Worm (Caenorhabditis elegans): ENCODE data around the gene immt-1.
A peak's percentile ranks its signal among the peaks of the same experiment; 100 is the strongest.

The immt-1 gene

ce11 chrX:2695292-2695691 lies 8.3 kb upstream of the immt-1 start:
- no peak for TF ChIP-seq W03F9.2 (tag; optimal IDR thresholded peaks at IDR 0.05)
- no peak for TF ChIP-seq him-1 (tag; optimal IDR thresholded peaks at IDR 0.05)
- TF ChIP-seq dao-5 (tag; optimal IDR thresholded peaks at IDR 0.05): no peak

- TF ChIP-seq dao-5 (tag; optimal IDR thresholded peaks at IDR 0.05) (no peak), W03F9.2 (tag; optimal IDR thresholded peaks at IDR 0.05) (no peak), him-1 (tag; optimal IDR thresholded peaks at IDR 0.05) (no peak)
Measured at ce11 chrX:2694725-2695124, 7.7 kb upstream of the immt-1 start, which contains the start of gene T02C5.1. T02C5.1 (plus strand) TSS chrX:2694923.

- no peak for TF ChIP-seq dao-5 (tag; optimal IDR thresholded peaks at IDR 0.05)
- no peak for TF ChIP-seq W03F9.2 (tag; optimal IDR thresholded peaks at IDR 0.05)
- TF ChIP-seq him-1 (tag; optimal IDR thresholded peaks at IDR 0.05): no peak
Measured at ce11 chrX:2693026-2693425, 6.0 kb upstream of the immt-1 start.

- TF ChIP-seq dao-5 (tag; optimal IDR thresholded peaks at IDR 0.05) (no peak), W03F9.2 (tag; optimal IDR thresholded peaks at IDR 0.05) (peak; percentile 35)
Measured at ce11 chrX:2688583-2689220, 1.7 kb upstream of the immt-1 start, which contains the start of gene T14G11.1. T14G11.1 (plus strand) TSS chrX:2688990.

DNA sequence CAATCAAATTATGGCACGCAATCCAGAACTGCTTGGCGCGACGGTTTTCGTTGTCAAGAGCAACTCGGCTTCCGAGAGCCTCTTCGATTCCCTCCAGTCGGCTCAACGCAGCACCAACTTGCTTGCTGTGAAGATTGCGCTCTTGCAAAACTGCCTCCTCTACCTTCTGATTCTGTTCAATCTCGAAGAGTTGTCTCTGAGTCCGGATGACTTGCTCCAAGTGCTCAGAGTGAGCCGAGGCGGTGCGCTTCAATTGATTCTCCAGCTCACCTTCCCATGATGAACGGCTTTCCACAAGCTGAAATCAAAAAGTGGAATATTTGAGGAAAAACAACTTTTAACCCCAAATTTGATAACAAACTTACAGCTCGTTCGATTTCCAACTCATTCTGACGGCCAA lies 2.5 kb downstream of the immt-1 start:
- TF ChIP-seq dao-5 (tag; optimal IDR thresholded peaks at IDR 0.05) (no peak), W03F9.2 (tag; optimal IDR thresholded peaks at IDR 0.05) (no peak), him-1 (tag; optimal IDR thresholded peaks at IDR 0.05) (no peak)

- TF ChIP-seq W03F9.2 (tag; optimal IDR thresholded peaks at IDR 0.05) (no peak), dao-5 (tag; optimal IDR thresholded peaks at IDR 0.05) (no peak), him-1 (tag; optimal IDR thresholded peaks at IDR 0.05) (no peak)
Measured at ce11 chrX:2674514-2674913, 12.5 kb downstream of the immt-1 start.

- TF ChIP-seq W03F9.2 (tag; optimal IDR thresholded peaks at IDR 0.05) (no peak), him-1 (tag; optimal IDR thresholded peaks at IDR 0.05) (no peak)
Measured at ce11 chrX:2673272-2673671, 13.7 kb downstream of the immt-1 start, which contains the start of gene ser-7. ser-7 (plus strand) TSS chrX:2673572.

- no peak for TF ChIP-seq dao-5 (tag; optimal IDR thresholded peaks at IDR 0.05)
- TF ChIP-seq W03F9.2 (tag; optimal IDR thresholded peaks at IDR 0.05): no peak
- no peak for TF ChIP-seq him-1 (tag; optimal IDR thresholded peaks at IDR 0.05)
Measured at ce11 chrX:2667779-2668178, 19.2 kb downstream of the immt-1 start, which contains the start of gene C09B7.2. C09B7.2 (plus strand) TSS chrX:2668127.

DNA sequence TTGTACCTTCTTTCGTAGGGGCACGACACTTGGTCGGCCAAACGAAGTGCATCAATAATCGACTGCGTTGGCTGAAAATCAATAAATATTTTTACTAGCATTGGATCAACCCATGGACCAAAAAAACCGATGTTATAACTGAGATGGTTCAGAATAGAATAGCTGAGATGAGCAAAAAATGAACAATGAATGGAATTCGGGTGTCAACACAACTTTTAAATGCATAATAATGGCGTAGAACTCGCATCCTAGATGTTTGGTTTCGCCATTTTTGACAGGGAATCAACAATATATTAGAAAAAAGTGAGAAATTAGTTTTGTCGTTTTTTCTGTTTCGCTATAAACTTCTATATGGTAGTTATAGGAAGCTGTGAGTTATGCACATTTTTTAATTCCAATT lies 22.7 kb downstream of the immt-1 start, which contains the start of gene F54G2.1:
Gene F54G2.1, minus strand, starts transcription at position 101 of the 400 bp plus-strand sequence.
- TF ChIP-seq him-1 (tag; optimal IDR thresholded peaks at IDR 0.05) (no peak), dao-5 (tag; optimal IDR thresholded peaks at IDR 0.05) (no peak), W03F9.2 (tag; optimal IDR thresholded peaks at IDR 0.05) (no peak)

DNA sequence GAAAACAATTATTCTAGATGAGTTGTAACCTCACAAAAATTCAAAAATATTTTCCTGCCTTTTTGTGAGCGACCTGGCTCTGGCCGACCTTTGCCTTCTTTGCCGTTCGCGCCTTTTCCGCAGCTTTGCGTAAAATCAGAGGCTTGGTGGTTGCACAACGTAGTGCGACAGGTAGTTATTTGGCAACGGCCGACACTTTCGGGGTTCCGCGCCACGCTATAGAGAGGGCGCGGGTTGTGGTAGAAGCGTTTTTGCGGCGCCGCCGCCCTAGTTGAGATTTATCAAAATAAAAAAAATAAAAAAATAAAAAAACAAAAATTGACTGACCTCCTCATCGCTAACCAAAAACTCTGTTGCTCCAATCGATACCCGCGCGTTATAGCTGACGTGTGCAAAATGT lies 23.2 kb downstream of the immt-1 start:
- no peak for TF ChIP-seq W03F9.2 (tag; optimal IDR thresholded peaks at IDR 0.05)
- TF ChIP-seq dao-5 (tag; optimal IDR thresholded peaks at IDR 0.05): no peak
- TF ChIP-seq him-1 (tag; optimal IDR thresholded peaks at IDR 0.05): no peak

DNA sequence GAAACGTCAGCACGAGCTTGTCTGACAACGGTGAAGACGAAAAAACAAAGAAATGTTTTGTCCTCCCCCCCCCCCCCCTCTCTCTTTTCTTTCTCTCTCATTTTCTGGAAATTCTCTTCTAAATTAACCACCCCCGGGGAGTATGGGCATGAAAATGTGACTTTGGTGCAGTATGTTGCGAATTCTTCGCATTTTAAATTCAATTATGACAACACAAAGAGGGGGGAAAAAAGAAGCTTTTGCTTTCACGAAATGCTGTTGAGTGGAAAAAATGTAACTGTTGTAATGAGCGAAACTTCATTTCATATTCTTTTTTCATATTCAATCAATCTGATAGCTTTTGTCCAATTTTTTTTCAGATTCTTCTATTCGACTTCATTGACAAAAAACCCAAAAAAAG lies 32.6 kb downstream of the immt-1 start:
- no peak for TF ChIP-seq him-1 (tag; optimal IDR thresholded peaks at IDR 0.05)
- TF ChIP-seq W03F9.2 (tag; optimal IDR thresholded peaks at IDR 0.05): no peak
- TF ChIP-seq dao-5 (tag; optimal IDR thresholded peaks at IDR 0.05): no peak

ce11 chrX:2641094-2641493 lies 45.9 kb downstream of the immt-1 start:
- TF ChIP-seq W03F9.2 (tag; optimal IDR thresholded peaks at IDR 0.05): no peak
- no peak for TF ChIP-seq him-1 (tag; optimal IDR thresholded peaks at IDR 0.05)
- no peak for TF ChIP-seq dao-5 (tag; optimal IDR thresholded peaks at IDR 0.05)

ce11 chrX:2640556-2640955 lies 46.4 kb downstream of the immt-1 start:
- TF ChIP-seq W03F9.2 (tag; optimal IDR thresholded peaks at IDR 0.05) (no peak), dao-5 (tag; optimal IDR thresholded peaks at IDR 0.05) (no peak), him-1 (tag; optimal IDR thresholded peaks at IDR 0.05) (no peak)

DNA sequence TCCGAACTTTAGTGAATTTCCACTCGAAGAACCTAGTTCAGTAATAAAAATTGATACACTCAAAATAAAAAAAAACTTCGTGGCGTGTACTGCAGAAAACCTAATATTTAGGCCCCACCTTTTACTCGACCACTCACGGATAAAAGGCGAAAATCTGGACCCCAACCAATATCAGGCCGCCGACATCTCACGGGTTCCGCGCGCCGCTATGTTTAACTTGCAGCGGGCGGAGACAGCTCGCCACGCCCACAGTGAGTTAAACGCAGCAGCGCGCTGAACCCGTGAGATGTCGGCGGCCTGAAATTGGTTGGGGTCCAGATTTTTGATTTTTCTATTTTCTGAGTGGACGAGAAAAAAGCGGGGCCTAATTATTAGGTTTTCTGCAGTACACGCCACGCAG lies 54.1 kb downstream of the immt-1 start:
- no peak for TF ChIP-seq W03F9.2 (tag; optimal IDR thresholded peaks at IDR 0.05)
